Worm (Caenorhabditis elegans): ENCODE results near the gene flp-34.

- TF ChIP-seq nhr-11 (tag; optimal IDR thresholded peaks at IDR 0.05) = no peak
- no peak for TF ChIP-seq ama-1 (optimal IDR thresholded peaks at IDR 0.05)
- TF ChIP-seq ceh-18 (tag; optimal IDR thresholded peaks at IDR 0.05) = no peak
- TF ChIP-seq lin-11 (tag; optimal IDR thresholded peaks at IDR 0.05) = no peak
- TF ChIP-seq nfya-1 (tag; optimal IDR thresholded peaks at IDR 0.05) = no peak
- no peak for TF ChIP-seq ttx-3 (tag; optimal IDR thresholded peaks at IDR 0.05)
- TF ChIP-seq fkh-10 (GFP tag; optimal IDR thresholded peaks at IDR 0.05) = no peak
- no peak for TF ChIP-seq hlh-15 (tag; optimal IDR thresholded peaks at IDR 0.05)
- no peak for TF ChIP-seq hlh-6 (tag; optimal IDR thresholded peaks at IDR 0.05)
- TF ChIP-seq nhr-232 (tag; optimal IDR thresholded peaks at IDR 0.05) = no peak
- no peak for TF ChIP-seq unc-86 (tag; optimal IDR thresholded peaks at IDR 0.05)
- TF ChIP-seq unc-42 (tag; optimal IDR thresholded peaks at IDR 0.05) = no peak
- no peak for TF ChIP-seq pqm-1 (tag; optimal IDR thresholded peaks at IDR 0.05)
Observed at ce11 chrV:1060219-1060863, 27.1 kb upstream of the flp-34 start.

Measured in whole organism, late embryonic.